Fruit fly (Drosophila melanogaster) whole organism, embryonic: ENCODE data around the gene Kap3.

Experiments used
- Aef1 ChIP-seq: fragments of 200-800 bp; sonication (Bioruptor generic); IDR thresholded peaks from 3 replicates; pipeline ENCODE4 v1.3.6; 2022; ENCODE audit warnings: missing biosample characterization, missing genetic modification characterization
- B-H2 ChIP-seq: fragments of 200-800 bp; sonication (Bioruptor generic); optimal IDR thresholded peaks from 2 replicates; lab custom pipeline; 2018; ENCODE audit warnings: missing biosample characterization, mild to moderate bottlenecking, missing genetic modification characterization
- CG10431 ChIP-seq: fragments of 200-800 bp; sonication (Bioruptor generic); optimal IDR thresholded peaks from 3 replicates; lab custom pipeline; 2018; ENCODE audit warnings: missing biosample characterization, mild to moderate bottlenecking, missing genetic modification characterization
- CG11723 ChIP-seq: fragments of 200-800 bp; sonication (Bioruptor generic); optimal IDR thresholded peaks from 2 replicates; lab custom pipeline; 2017; ENCODE audit warnings: missing biosample characterization, mild to moderate bottlenecking, missing genetic modification characterization
- CG12769 ChIP-seq: fragments of 200-800 bp; sonication (Bioruptor generic); optimal IDR thresholded peaks from 2 replicates; lab custom pipeline; 2019; ENCODE audit warnings: missing biosample characterization, mild to moderate bottlenecking, missing genetic modification characterization, moderate library complexity
- CG13296 ChIP-seq: fragments of 200-800 bp; sonication (Bioruptor generic); optimal IDR thresholded peaks from 3 replicates; lab custom pipeline; 2018; ENCODE audit warnings: missing biosample characterization, mild to moderate bottlenecking, missing genetic modification characterization
- CG13424 ChIP-seq: fragments of 200-800 bp; sonication (Bioruptor generic); optimal IDR thresholded peaks from 2 replicates; lab custom pipeline; 2019; ENCODE audit warnings: missing biosample characterization, mild to moderate bottlenecking, missing genetic modification characterization, moderate library complexity
- CG14050 ChIP-seq: fragments of 200-800 bp; sonication (Bioruptor generic); IDR thresholded peaks from 3 replicates; pipeline ENCODE4 v1.3.6; 2022; ENCODE audit warnings: missing biosample characterization, missing genetic modification characterization
- CG17802 ChIP-seq: fragments of 200-800 bp; sonication (Bioruptor generic); optimal IDR thresholded peaks from 2 replicates; lab custom pipeline; 2018; ENCODE audit warnings: missing biosample characterization, mild to moderate bottlenecking, missing genetic modification characterization, moderate library complexity
- CG18262 ChIP-seq: fragments of 200-800 bp; optimal IDR thresholded peaks from 3 replicates; lab custom pipeline; 2019; ENCODE audit warnings: missing biosample characterization, mild to moderate bottlenecking, missing genetic modification characterization, moderate library complexity
- CG30020 ChIP-seq: fragments of 200-800 bp; optimal IDR thresholded peaks from 2 replicates; lab custom pipeline; 2019; ENCODE audit warnings: missing biosample characterization, mild to moderate bottlenecking, missing genetic modification characterization, moderate library complexity
- CG30431 ChIP-seq: fragments of 200-800 bp; sonication (Bioruptor generic); optimal IDR thresholded peaks from 2 replicates; lab custom pipeline; 2017; ENCODE audit warnings: missing biosample characterization, missing genetic modification characterization
- CG33557 ChIP-seq: fragments of 200-800 bp; sonication (Bioruptor generic); optimal IDR thresholded peaks from 2 replicates; lab custom pipeline; 2019; ENCODE audit warnings: missing biosample characterization, mild to moderate bottlenecking, missing genetic modification characterization, moderate library complexity
- CG34422 ChIP-seq: fragments of 200-800 bp; sonication (Bioruptor generic); IDR thresholded peaks from 3 replicates; pipeline ENCODE4 v1.3.6; 2022; ENCODE audit warnings: missing biosample characterization, missing genetic modification characterization
- CG3995 ChIP-seq: fragments of 200-800 bp; sonication (Bioruptor generic); optimal IDR thresholded peaks from 3 replicates; lab custom pipeline; 2016; ENCODE audit warnings: missing biosample characterization, missing genetic modification characterization
- CG42726 ChIP-seq: fragments of 200-800 bp; sonication (Bioruptor generic); IDR thresholded peaks from 2 replicates; pipeline ENCODE4 v1.3.6; 2022; ENCODE audit warnings: missing biosample characterization, missing genetic modification characterization; ENCODE audit not compliant: partially characterized antibody
- CG4360 ChIP-seq: fragments of 200-800 bp; sonication (Bioruptor generic); IDR thresholded peaks from 2 replicates; pipeline ENCODE4 v1.3.6; 2022; ENCODE audit warnings: missing biosample characterization, missing genetic modification characterization
- CG4424 ChIP-seq: fragments of 200-800 bp; sonication (Bioruptor generic); optimal IDR thresholded peaks from 3 replicates; lab custom pipeline; 2016; ENCODE audit warnings: missing biosample characterization, missing genetic modification characterization
- CG4730 ChIP-seq: fragments of 200-800 bp; sonication (Bioruptor generic); IDR thresholded peaks from 2 replicates; pipeline ENCODE4 v1.3.6; 2022; ENCODE audit warnings: missing biosample characterization, missing genetic modification characterization
- CG4820 ChIP-seq: fragments of 200-800 bp; sonication (Bioruptor generic); optimal IDR thresholded peaks from 3 replicates; lab custom pipeline; 2016; ENCODE audit warnings: missing biosample characterization, missing genetic modification characterization
- CG7271 ChIP-seq: fragments of 200-800 bp; sonication (Bioruptor generic); optimal IDR thresholded peaks from 2 replicates; lab custom pipeline; 2018; ENCODE audit warnings: missing biosample characterization, mild to moderate bottlenecking, missing genetic modification characterization, moderate library complexity
- Camta ChIP-seq: fragments of 200-800 bp; sonication (Bioruptor generic); optimal IDR thresholded peaks from 2 replicates; lab custom pipeline; 2016; ENCODE audit warnings: missing biosample characterization, missing genetic modification characterization
- CrebB ChIP-seq: fragments of 200-800 bp; sonication (Bioruptor generic); optimal IDR thresholded peaks from 3 replicates; lab custom pipeline; 2018; ENCODE audit warnings: missing biosample characterization, mild to moderate bottlenecking, missing genetic modification characterization
- Drgx ChIP-seq: fragments of 200-800 bp; sonication (Bioruptor generic); IDR thresholded peaks from 2 replicates; pipeline ENCODE4 v1.3.6; 2022; ENCODE audit warnings: missing biosample characterization, missing genetic modification characterization
- Elba2 ChIP-seq: fragments of 200-800 bp; sonication (Bioruptor generic); optimal IDR thresholded peaks from 3 replicates; lab custom pipeline; 2016; ENCODE audit warnings: missing biosample characterization, missing genetic modification characterization
- HLH4C ChIP-seq: fragments of 200-800 bp; sonication (Bioruptor generic); IDR thresholded peaks from 3 replicates; pipeline ENCODE4 v1.3.6; 2022; ENCODE audit warnings: missing biosample characterization, missing genetic modification characterization; ENCODE audit not compliant: partially characterized antibody
- Hr51 ChIP-seq, 2 experiments: fragments of 200-800 bp; sonication (Bioruptor generic); optimal IDR thresholded peaks; 2 replicates in 1 of 2; 3 replicates in 1 of 2; lab custom pipeline; 2016 to 2018; ENCODE audit warnings: missing biosample characterization in 2 of 2, missing genetic modification characterization in 2 of 2, mild to moderate bottlenecking in 1 of 2, moderate library complexity in 1 of 2
- Optix ChIP-seq: fragments of 200-800 bp; sonication (Bioruptor generic); IDR thresholded peaks from 3 replicates; pipeline ENCODE4 v1.3.6; 2022; ENCODE audit warnings: missing biosample characterization, missing genetic modification characterization
- Side ChIP-seq: fragments of 200-800 bp; sonication (Bioruptor generic); optimal IDR thresholded peaks from 2 replicates; lab custom pipeline; 2016; ENCODE audit warnings: missing biosample characterization, missing genetic modification characterization
- Sox100B ChIP-seq: fragments of 200-800 bp; sonication (Bioruptor generic); optimal IDR thresholded peaks from 3 replicates; lab custom pipeline; 2018; ENCODE audit warnings: missing biosample characterization, mild to moderate bottlenecking, missing genetic modification characterization
- Sry-δ ChIP-seq: fragments of 200-800 bp; sonication (Bioruptor generic); optimal IDR thresholded peaks from 2 replicates; lab custom pipeline; 2016; ENCODE audit warnings: missing biosample characterization, missing genetic modification characterization
- croc ChIP-seq: fragments of 200-800 bp; sonication (Bioruptor generic); conservative IDR thresholded peaks from 3 replicates; pipeline ENCODE4 v1.3.6; 2022; ENCODE audit warnings: missing biosample characterization, missing genetic modification characterization
- da ChIP-seq: fragments of 200-800 bp; sonication (Bioruptor generic); optimal IDR thresholded peaks from 2 replicates; lab custom pipeline; 2016; ENCODE audit warnings: missing biosample characterization, missing genetic modification characterization
- dan ChIP-seq: fragments of 200-800 bp; sonication (Bioruptor generic); IDR thresholded peaks from 2 replicates; pipeline ENCODE4 v1.3.6; 2022; ENCODE audit warnings: missing biosample characterization, missing genetic modification characterization
- ewg ChIP-seq: fragments of 200-800 bp; sonication (Bioruptor generic); optimal IDR thresholded peaks from 3 replicates; lab custom pipeline; 2017; ENCODE audit warnings: mild to moderate bottlenecking, missing biosample characterization, missing genetic modification reagents, missing genetic modification characterization
- exex ChIP-seq: fragments of 200-800 bp; sonication (Bioruptor generic); optimal IDR thresholded peaks from 4 replicates; lab custom pipeline; 2018; ENCODE audit warnings: missing biosample characterization, mild to moderate bottlenecking, missing genetic modification characterization, moderate library complexity
- fd3F ChIP-seq: fragments of 200-800 bp; sonication (Bioruptor generic); optimal IDR thresholded peaks from 2 replicates; lab custom pipeline; 2018; ENCODE audit warnings: missing biosample characterization, mild to moderate bottlenecking, missing genetic modification characterization, moderate library complexity
- gem ChIP-seq: fragments of 200-800 bp; sonication (Bioruptor generic); optimal IDR thresholded peaks from 2 replicates; lab custom pipeline; 2019; ENCODE audit warnings: missing biosample characterization, mild to moderate bottlenecking, missing genetic modification characterization, moderate library complexity
- kni ChIP-seq: fragments of 200-800 bp; sonication (Bioruptor generic); optimal IDR thresholded peaks from 3 replicates; lab custom pipeline; 2017; ENCODE audit warnings: mild to moderate bottlenecking, missing biosample characterization, missing genetic modification reagents, missing genetic modification characterization
- lbe ChIP-seq: fragments of 200-800 bp; sonication (Bioruptor generic); optimal IDR thresholded peaks from 2 replicates; lab custom pipeline; 2016; ENCODE audit warnings: missing biosample characterization, mild to moderate bottlenecking, missing genetic modification characterization
- org-1 ChIP-seq: fragments of 200-800 bp; sonication (Bioruptor generic); optimal IDR thresholded peaks from 2 replicates; lab custom pipeline; 2017; ENCODE audit warnings: missing biosample characterization, missing genetic modification characterization
- sd ChIP-seq: fragments of 200-800 bp; sonication (Bioruptor generic); optimal IDR thresholded peaks from 3 replicates; lab custom pipeline; 2018; ENCODE audit warnings: missing biosample characterization, mild to moderate bottlenecking, missing genetic modification characterization, moderate library complexity
- sens ChIP-seq: fragments of 200-800 bp; sonication (Bioruptor generic); peaks from one replicate; lab custom pipeline; 2016; ENCODE audit warnings: missing biosample characterization, missing genetic modification characterization
- seq ChIP-seq: fragments of 200-800 bp; sonication (Bioruptor generic); IDR thresholded peaks from 2 replicates; pipeline ENCODE4 v1.3.6; 2022; ENCODE audit warnings: missing biosample characterization, missing genetic modification characterization
- sisA ChIP-seq: fragments of 200-800 bp; sonication (Bioruptor generic); IDR thresholded peaks from 2 replicates; pipeline ENCODE4 v1.3.6; 2022; ENCODE audit warnings: missing biosample characterization, missing genetic modification characterization
- unc-4 ChIP-seq: fragments of 200-800 bp; sonication (Bioruptor generic); IDR thresholded peaks from 2 replicates; pipeline ENCODE4 v1.3.6; 2022; ENCODE audit warnings: missing biosample characterization, missing genetic modification characterization; ENCODE audit not compliant: partially characterized antibody
- vnd ChIP-seq: fragments of 200-800 bp; sonication (Bioruptor generic); IDR thresholded peaks from 3 replicates; pipeline ENCODE4 v1.3.6; 2022; ENCODE audit warnings: missing biosample characterization, missing genetic modification characterization; ENCODE audit not compliant: partially characterized antibody
- zfh1 ChIP-seq: fragments of 200-800 bp; sonication (Bioruptor generic); IDR thresholded peaks from 3 replicates; pipeline ENCODE4 v1.3.6; 2022; ENCODE audit warnings: missing biosample characterization, missing genetic modification characterization

The Kap3 gene

dm6 chrX:11338973-11339867, 664 bp downstream of the Kap3 start (continued):
- TF ChIP-seq org-1 (no peak), CG4820 (GFP tag; lab: Kevin White, UChicago) (no peak), zfh1 (GFP tag; lab: Robert Waterston, UW) (0 out of 3 replicates have a peak, but pooled peaks have one; percentile 21), unc-4 (GFP tag; lab: Robert Waterston, UW) (peak; percentile 90), Aef1 (GFP tag; lab: Robert Waterston, UW) (no peak; the same call in 2 of the 3 replicates), CG4424 (GFP tag; lab: Kevin White, UChicago) (peak; percentile 19), dan (GFP tag; lab: Robert Waterston, UW) (no peak), vnd (GFP tag; lab: Robert Waterston, UW) (peak; percentile 91), seq (GFP tag; lab: Robert Waterston, UW) (no peak), sisA (GFP tag; lab: Robert Waterston, UW) (no peak; the same call in 1 of the 2 replicates), sens (GFP tag; lab: Kevin White, UChicago) (peak; percentile 88), HLH4C (GFP tag; lab: Robert Waterston, UW) (peak; percentile 91), Camta (GFP tag; lab: Kevin White, UChicago) (no peak), fd3F (GFP tag; lab: Kevin White, UChicago) (peak; percentile 16), CG30431 (GFP tag; lab: Kevin White, UChicago) (no peak), CG30020 (tag; lab: Kevin White, UChicago) (peak; percentile 58), da (GFP tag; lab: Kevin White, UChicago) (peak; percentile 23), B-H2 (peak; percentile 65), kni (GFP tag; lab: Kevin White, UChicago) (no peak), CrebB (tag; lab: Kevin White, UChicago) (no peak), CG12769 (tag; lab: Kevin White, UChicago) (no peak), CG10431 (GFP tag; lab: Kevin White, UChicago) (no peak), CG11723 (GFP tag; lab: Kevin White, UChicago) (no peak), CG42726 (GFP tag; lab: Robert Waterston, UW) (peak; percentile 74), CG13296 (GFP tag; lab: Kevin White, UChicago) (no peak), Sox100B (GFP tag; lab: Kevin White, UChicago) (no peak), Side (GFP tag; lab: Kevin White, UChicago) (peak; percentile 54), croc (GFP tag; lab: Robert Waterston, UW) (no peak), CG14050 (GFP tag; lab: Robert Waterston, UW) (no peak), CG4360 (GFP tag; lab: Robert Waterston, UW) (peak; percentile 52; the same call in 1 of the 2 replicates), sd (peak; percentile 87), Hr51 (GFP tag; optimal IDR thresholded peaks at IDR 0.05; lab: Kevin White, UChicago) (peak in 1 of 2 experiments; percentile 44), Optix (GFP tag; lab: Robert Waterston, UW) (no peak), CG18262 (tag; lab: Kevin White, UChicago) (no peak), CG33557 (GFP tag; lab: Kevin White, UChicago) (no peak), CG4730 (GFP tag; lab: Robert Waterston, UW) (no peak), CG34422 (0 out of 3 replicates have a peak, but pooled peaks have one; percentile 34), Drgx (no peak), CG13424 (tag; lab: Kevin White, UChicago) (peak; percentile 50), lbe (no peak), ewg (GFP tag; lab: Kevin White, UChicago) (no peak), exex (peak; percentile 14), Elba2 (GFP tag; lab: Kevin White, UChicago) (peak; percentile 97), CG17802 (tag; lab: Kevin White, UChicago) (no peak), Sry-δ (peak; percentile 97), gem (tag; lab: Kevin White, UChicago) (peak; percentile 31), CG3995 (peak; percentile 49), CG7271 (tag; lab: Kevin White, UChicago) (no peak)
